Worm (Caenorhabditis elegans): Measurements from ENCODE around the gene dyci-1.

DNA sequence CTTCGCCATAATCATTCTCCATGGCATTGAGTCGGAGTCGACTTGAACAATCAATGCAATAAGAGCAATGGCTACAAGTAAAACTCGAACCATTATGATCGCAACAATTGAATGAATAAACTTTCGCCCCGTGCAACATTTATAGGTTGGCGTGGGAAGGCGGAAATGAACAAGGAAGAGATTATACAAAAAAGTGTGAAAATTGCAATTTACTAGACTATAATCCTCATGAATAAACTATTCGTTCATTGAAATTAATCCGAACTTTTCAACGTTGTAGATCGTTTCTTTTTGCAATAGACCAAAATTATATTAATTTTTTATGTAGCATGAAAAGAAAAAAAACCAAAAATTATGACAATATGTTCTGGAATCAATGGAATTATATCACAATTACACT, 44.9 kb downstream of the dyci-1 start, which contains the start of gene Y73B6A.3:
- no peak for TF ChIP-seq skn-1 (tag; optimal IDR thresholded peaks at IDR 0.05)
- TF ChIP-seq sma-9 (GFP tag; optimal IDR thresholded peaks at IDR 0.05), result no peak
- no peak for TF ChIP-seq sma-9 (tag; optimal IDR thresholded peaks at IDR 0.05)
- no peak for TF ChIP-seq elt-3 (tag; optimal IDR thresholded peaks at IDR 0.05)

Data from whole organism, L2 larva.